Worm (Caenorhabditis elegans) whole organism, L1 larva: ENCODE results near the gene Y50D4B.4.

Experiments used
- C34B4.2 ChIP-seq: sonication (generic microtip); optimal IDR thresholded peaks from 2 replicates; lab custom pipeline; 2017; ENCODE audit warnings: mild to moderate bottlenecking, missing genetic modification characterization, missing compliant biosample characterization
- aly-2 ChIP-seq: fragments of 150-350 bp; optimal IDR thresholded peaks from 2 replicates; lab custom pipeline; 2014; ENCODE audit warnings: missing biosample characterization, missing genetic modification characterization
- ces-1 ChIP-seq: fragments of 150-350 bp; optimal IDR thresholded peaks from 2 replicates; lab custom pipeline; 2014; ENCODE audit warnings: missing biosample characterization, missing genetic modification reagents, missing genetic modification characterization
- dsc-1 ChIP-seq: sonication (generic microtip); optimal IDR thresholded peaks from 2 replicates; lab custom pipeline; 2016; ENCODE audit warnings: mild to moderate bottlenecking, missing genetic modification characterization, missing compliant biosample characterization
- elt-3 ChIP-seq, 6 experiments: fragments of 150-350 bp in 1 of 6; sonication (generic microtip); optimal IDR thresholded peaks; 2 replicates each; lab custom pipeline; 2017 to 2018; ENCODE audit warnings: missing biosample characterization in 6 of 6, missing genetic modification characterization in 6 of 6, inconsistent platforms in 1 of 6
- lin-13 ChIP-seq: fragments of 150-350 bp; optimal IDR thresholded peaks from 2 replicates; lab custom pipeline; 2014; ENCODE audit warnings: missing biosample characterization, missing genetic modification reagents, missing genetic modification characterization
- nhr-28 ChIP-seq: fragments of 150-350 bp; optimal IDR thresholded peaks from 2 replicates; lab custom pipeline; 2014; ENCODE audit warnings: missing biosample characterization, missing genetic modification characterization
- nhr-76 ChIP-seq: sonication (generic microtip); optimal IDR thresholded peaks from 2 replicates; lab custom pipeline; 2017; ENCODE audit warnings: missing biosample characterization, missing genetic modification characterization
- skn-1 ChIP-seq: fragments of 150-350 bp; optimal IDR thresholded peaks from 2 replicates; lab custom pipeline; 2014; ENCODE audit warnings: missing biosample characterization, missing genetic modification characterization

ce11 chrV:1140806-1141205, 48.3 kb downstream of the Y50D4B.4 start:
- no peak for TF ChIP-seq skn-1
- TF ChIP-seq nhr-28 (tag; lab: Kevin White, UChicago) = no peak
- TF ChIP-seq C34B4.2 (tag; lab: Kevin White, UChicago) = no peak
- no peak for TF ChIP-seq aly-2 (tag; lab: Kevin White, UChicago)
- no peak for TF ChIP-seq lin-13
- TF ChIP-seq nhr-76 (tag; lab: Kevin White, UChicago) = no peak
- no peak for TF ChIP-seq dsc-1 (tag; lab: Kevin White, UChicago)
- no peak for TF ChIP-seq ces-1 (GFP tag; lab: Kevin White, UChicago)
- no peak for TF ChIP-seq elt-3 (tag; optimal IDR thresholded peaks at IDR 0.05; lab: Kevin White, UChicago)
